Worm (Caenorhabditis elegans) whole organism, late embryonic: ENCODE measurements around the gene zipt-3.

Source experiments
- C38D4.7 ChIP-seq: fragments of 200-800 bp; sonication (Bioruptor generic); optimal IDR thresholded peaks from 2 replicates; lab custom pipeline; 2018; ENCODE audit warnings: mild to moderate bottlenecking, missing genetic modification characterization, moderate library complexity, missing compliant biosample characterization
- F13H6.1 ChIP-seq: sonication (generic microtip); optimal IDR thresholded peaks from 2 replicates; lab custom pipeline; 2016; ENCODE audit warnings: missing genetic modification characterization, missing compliant biosample characterization
- K02D7.2 ChIP-seq: sonication (generic microtip); optimal IDR thresholded peaks from 2 replicates; lab custom pipeline; 2017; ENCODE audit warnings: mild to moderate bottlenecking, missing genetic modification characterization, missing compliant biosample characterization
- T23F11.4 ChIP-seq: fragments of 200-800 bp; sonication (Bioruptor generic); optimal IDR thresholded peaks from 2 replicates; lab custom pipeline; 2018; ENCODE audit warnings: mild to moderate bottlenecking, missing genetic modification characterization, missing compliant biosample characterization
- ceh-14 ChIP-seq: sonication (generic microtip); optimal IDR thresholded peaks from 2 replicates; lab custom pipeline; 2016; ENCODE audit warnings: missing genotype, missing genetic modification characterization, missing compliant biosample characterization
- ceh-18 ChIP-seq: sonication (generic microtip); optimal IDR thresholded peaks from 2 replicates; lab custom pipeline; 2016; ENCODE audit warnings: missing genetic modification characterization, missing compliant biosample characterization
- ceh-30 ChIP-seq: fragments of 150-350 bp; optimal IDR thresholded peaks from 2 replicates; lab custom pipeline; 2014; ENCODE audit warnings: missing biosample characterization, missing genetic modification characterization
- ceh-31 ChIP-seq: sonication (generic microtip); optimal IDR thresholded peaks from 2 replicates; lab custom pipeline; 2016; ENCODE audit warnings: missing genetic modification characterization, missing compliant biosample characterization
- ceh-34 ChIP-seq: sonication (generic microtip); optimal IDR thresholded peaks from 2 replicates; lab custom pipeline; 2016; ENCODE audit warnings: mild to moderate bottlenecking, missing genetic modification characterization, missing compliant biosample characterization
- ceh-45 ChIP-seq: fragments of 200-800 bp; sonication (Bioruptor generic); IDR thresholded peaks from 2 replicates; pipeline ENCODE4 v1.3.6; 2022; ENCODE audit warnings: missing genetic modification reagents, missing genetic modification characterization, missing compliant biosample characterization
- ceh-9 ChIP-seq: sonication (generic microtip); optimal IDR thresholded peaks from 2 replicates; lab custom pipeline; 2016; ENCODE audit warnings: mild to moderate bottlenecking, missing genetic modification characterization, inconsistent platforms, missing compliant biosample characterization
- che-1 ChIP-seq: sonication (generic microtip); optimal IDR thresholded peaks from 2 replicates; lab custom pipeline; 2016; ENCODE audit warnings: mild to moderate bottlenecking, missing genetic modification characterization, missing compliant biosample characterization
- elt-2 ChIP-seq: sonication (generic microtip); optimal IDR thresholded peaks from 2 replicates; lab custom pipeline; 2016; ENCODE audit warnings: missing genetic modification reagents, missing genetic modification characterization, missing compliant biosample characterization
- ets-4 ChIP-seq: sonication (generic microtip); optimal IDR thresholded peaks from 2 replicates; lab custom pipeline; 2016; ENCODE audit warnings: missing genetic modification characterization, missing compliant biosample characterization
- eyg-1 ChIP-seq: sonication (generic microtip); optimal IDR thresholded peaks from 2 replicates; lab custom pipeline; 2016; ENCODE audit warnings: missing genotype, missing genetic modification characterization, missing compliant biosample characterization
- fax-1 ChIP-seq: sonication (generic microtip); optimal IDR thresholded peaks from 2 replicates; lab custom pipeline; 2016; ENCODE audit warnings: missing genotype, missing genetic modification characterization, missing compliant biosample characterization
- hlh-13 ChIP-seq: fragments of 200-800 bp; sonication (Bioruptor generic); optimal IDR thresholded peaks from 2 replicates; lab custom pipeline; 2018; ENCODE audit warnings: mild to moderate bottlenecking, missing genetic modification characterization, missing compliant biosample characterization
- hlh-8 ChIP-seq: sonication (generic microtip); optimal IDR thresholded peaks from 2 replicates; lab custom pipeline; 2016; ENCODE audit warnings: missing genotype, missing genetic modification characterization, missing compliant biosample characterization
- lim-6 ChIP-seq: sonication (generic microtip); optimal IDR thresholded peaks from 2 replicates; lab custom pipeline; 2016; ENCODE audit warnings: missing genetic modification characterization, missing compliant biosample characterization
- lin-11 ChIP-seq: fragments of 200-800 bp; sonication (Bioruptor generic); optimal IDR thresholded peaks from 2 replicates; lab custom pipeline; 2018; ENCODE audit warnings: mild to moderate bottlenecking, missing genetic modification characterization, missing compliant biosample characterization
- mec-3 ChIP-seq: sonication (generic microtip); optimal IDR thresholded peaks from 2 replicates; lab custom pipeline; 2016; ENCODE audit warnings: borderline replicate concordance, missing genetic modification characterization, missing compliant biosample characterization
- nfya-1 ChIP-seq: sonication (generic microtip); optimal IDR thresholded peaks from 2 replicates; lab custom pipeline; 2017; ENCODE audit warnings: missing genetic modification characterization, mild to moderate bottlenecking, missing compliant biosample characterization, antibody characterized with exemption, moderate library complexity
- nhr-11 ChIP-seq: fragments of 150-350 bp; optimal IDR thresholded peaks from 2 replicates; lab custom pipeline; 2014; ENCODE audit warnings: missing biosample characterization, missing genetic modification characterization
- nhr-232 ChIP-seq: sonication (generic microtip); optimal IDR thresholded peaks from 2 replicates; lab custom pipeline; 2016; ENCODE audit warnings: missing genetic modification characterization, missing compliant biosample characterization
- odd-2 ChIP-seq: sonication (generic microtip); optimal IDR thresholded peaks from 2 replicates; lab custom pipeline; 2017; ENCODE audit warnings: antibody characterized with exemption, mild to moderate bottlenecking, missing genetic modification characterization, missing compliant biosample characterization
- pat-9 ChIP-seq: fragments of 200-800 bp; sonication (Bioruptor generic); optimal IDR thresholded peaks from 2 replicates; lab custom pipeline; 2018; ENCODE audit warnings: mild to moderate bottlenecking, missing genetic modification characterization, moderate library complexity, missing compliant biosample characterization
- pha-2 ChIP-seq: sonication (generic microtip); optimal IDR thresholded peaks from 2 replicates; lab custom pipeline; 2017; ENCODE audit warnings: mild to moderate bottlenecking, missing genetic modification characterization, missing compliant biosample characterization
- pha-4 ChIP-seq: fragments of 150-350 bp; optimal IDR thresholded peaks from 2 replicates; lab custom pipeline; 2018; ENCODE audit warnings: missing biosample characterization, missing genetic modification reagents, missing genetic modification characterization
- ref-2 ChIP-seq: sonication (generic microtip); optimal IDR thresholded peaks from 2 replicates; lab custom pipeline; 2016; ENCODE audit warnings: missing genetic modification characterization, missing compliant biosample characterization
- rnt-1 ChIP-seq: sonication (generic microtip); optimal IDR thresholded peaks from 2 replicates; lab custom pipeline; 2016; ENCODE audit warnings: missing genetic modification characterization, missing compliant biosample characterization
- sdc-2 ChIP-seq: sonication (generic microtip); optimal IDR thresholded peaks from 2 replicates; lab custom pipeline; 2016; ENCODE audit warnings: missing genotype, missing genetic modification characterization, missing compliant biosample characterization
- sox-2 ChIP-seq: fragments of 200-800 bp; sonication (Bioruptor generic); IDR thresholded peaks from 2 replicates; pipeline ENCODE4 v1.3.6; 2022; ENCODE audit warnings: missing genetic modification reagents, missing genetic modification characterization, missing compliant biosample characterization
- sox-4 ChIP-seq: sonication (generic microtip); optimal IDR thresholded peaks from 2 replicates; lab custom pipeline; 2017; ENCODE audit warnings: mild to moderate bottlenecking, missing genetic modification characterization, inconsistent platforms, missing compliant biosample characterization
- tbx-2 ChIP-seq: sonication (generic microtip); optimal IDR thresholded peaks from 2 replicates; lab custom pipeline; 2016; ENCODE audit warnings: missing genetic modification characterization, missing compliant biosample characterization
- tbx-7 ChIP-seq: sonication (generic microtip); optimal IDR thresholded peaks from 2 replicates; lab custom pipeline; 2016; ENCODE audit warnings: missing genotype, missing genetic modification characterization, missing compliant biosample characterization
- ttx-3 ChIP-seq: sonication (generic microtip); optimal IDR thresholded peaks from 2 replicates; lab custom pipeline; 2016; ENCODE audit warnings: missing genetic modification reagents, missing genetic modification characterization, missing compliant biosample characterization
- unc-42 ChIP-seq: sonication (generic microtip); optimal IDR thresholded peaks from 2 replicates; lab custom pipeline; 2016; ENCODE audit warnings: missing genotype, missing genetic modification characterization, missing compliant biosample characterization
- unc-55 ChIP-seq: sonication (generic microtip); optimal IDR thresholded peaks from 2 replicates; lab custom pipeline; 2017; ENCODE audit warnings: missing biosample characterization, missing genetic modification reagents, missing genetic modification characterization
- unc-86 ChIP-seq: sonication (generic microtip); optimal IDR thresholded peaks from 2 replicates; lab custom pipeline; 2016; ENCODE audit warnings: missing genetic modification characterization, missing compliant biosample characterization
- zip-5 ChIP-seq: sonication (generic microtip); optimal IDR thresholded peaks from 2 replicates; lab custom pipeline; 2016; ENCODE audit warnings: missing genetic modification characterization, missing compliant biosample characterization
- ztf-16 ChIP-seq: sonication (generic microtip); optimal IDR thresholded peaks from 2 replicates; lab custom pipeline; 2017; ENCODE audit warnings: missing genetic modification characterization, missing compliant biosample characterization

The zipt-3 gene

ce11 chrII:5691216-5691771, 26.6 kb upstream of the zipt-3 start, which contains the start of the genes ndub-5 and eif-2D:
Gene ndub-5, minus strand, starts transcription at chrII:5691353.
Gene eif-2D, plus strand, starts transcription at chrII:5691721.
- TF ChIP-seq eyg-1 (no peak), ceh-31 (tag; lab: Kevin White, UChicago) (peak; percentile 33), ceh-9 (tag; lab: Kevin White, UChicago) (no peak), sdc-2 (tag; lab: Kevin White, UChicago) (no peak), ceh-18 (tag; lab: Kevin White, UChicago) (no peak), ceh-14 (peak; percentile 28), zip-5 (tag; lab: Kevin White, UChicago) (no peak), elt-2 (peak; percentile 83), che-1 (tag; lab: Kevin White, UChicago) (no peak), tbx-2 (tag; lab: Kevin White, UChicago) (peak; percentile 26), pat-9 (tag; lab: Kevin White, UChicago) (no peak), sox-2 (GFP tag; lab: Robert Waterston, UW) (no peak), nfya-1 (tag; lab: Kevin White, UChicago) (peak; percentile 13), ceh-34 (tag; lab: Kevin White, UChicago) (no peak), nhr-11 (tag; lab: Kevin White, UChicago) (no peak), sox-4 (tag; lab: Kevin White, UChicago) (no peak), tbx-7 (no peak), pha-4 (tag; lab: Kevin White, UChicago) (no peak), K02D7.2 (tag; lab: Kevin White, UChicago) (no peak), unc-42 (no peak), ttx-3 (tag; lab: Kevin White, UChicago) (peak; percentile 8)

ce11 chrII:5693893-5694292, 24.0 kb upstream of the zipt-3 start, which contains the start of gene C25H3.3:
Gene C25H3.3, plus strand, starts transcription at chrII:5694193.
- TF ChIP-seq unc-42 (no peak), eyg-1 (no peak), ref-2 (tag; lab: Kevin White, UChicago) (no peak), T23F11.4 (GFP tag; lab: Kevin White, UChicago) (no peak), ceh-18 (tag; lab: Kevin White, UChicago) (no peak), nhr-11 (tag; lab: Kevin White, UChicago) (no peak), odd-2 (tag; lab: Kevin White, UChicago) (no peak), sox-4 (tag; lab: Kevin White, UChicago) (no peak), ztf-16 (no peak)

DNA sequence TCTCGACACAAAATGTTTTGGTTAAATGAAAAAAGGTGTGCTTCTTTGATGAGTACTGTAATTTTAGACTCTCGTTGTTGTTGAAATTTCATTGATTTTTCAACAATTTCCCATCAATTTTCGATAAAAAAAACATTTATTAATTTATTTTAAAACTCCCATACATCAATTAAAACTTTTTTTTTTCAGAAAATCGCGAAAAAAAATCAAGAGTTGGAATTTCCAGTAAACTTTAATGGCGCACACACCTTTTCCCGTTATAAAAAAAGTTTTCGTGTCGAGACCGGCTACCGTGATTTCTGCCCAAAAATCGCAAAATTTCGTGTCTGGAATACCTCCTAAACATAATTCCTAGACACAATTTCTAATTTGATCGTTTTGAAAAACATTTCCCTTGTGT, 23.1 kb upstream of the zipt-3 start, which contains the start of gene C25H3.14:
Gene C25H3.14, plus strand, starts transcription at position 301 of the 400 bp plus-strand sequence.
- TF ChIP-seq pha-4 (tag; lab: Kevin White, UChicago) (no peak), eyg-1 (no peak), unc-86 (no peak), ceh-30 (tag; lab: Kevin White, UChicago) (no peak), ttx-3 (tag; lab: Kevin White, UChicago) (no peak), hlh-8 (tag; lab: Kevin White, UChicago) (no peak), C38D4.7 (GFP tag; lab: Kevin White, UChicago) (no peak), sox-4 (tag; lab: Kevin White, UChicago) (no peak), fax-1 (tag; lab: Kevin White, UChicago) (no peak), unc-55 (GFP tag; lab: Kevin White, UChicago) (no peak), ceh-45 (no peak), ets-4 (no peak), F13H6.1 (tag; lab: Kevin White, UChicago) (no peak)

DNA sequence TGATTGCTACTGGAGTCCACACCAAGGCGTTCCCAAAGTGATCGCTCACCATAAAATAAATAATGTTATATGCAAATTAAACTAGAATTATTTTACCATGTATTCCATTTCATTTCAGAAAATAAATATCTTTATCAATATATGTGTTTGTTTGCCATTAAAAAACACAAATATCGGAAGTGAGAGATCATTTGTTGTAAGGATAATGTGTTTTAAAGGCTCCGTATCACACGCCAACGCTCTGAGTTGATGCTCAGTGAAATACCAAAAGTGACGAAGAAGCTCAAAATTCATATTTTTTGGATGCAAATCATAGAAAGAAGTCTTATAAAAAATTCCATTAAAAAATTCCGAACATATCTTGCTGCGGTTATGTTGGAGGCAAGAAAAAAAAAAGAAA, 21.7 kb upstream of the zipt-3 start:
- TF ChIP-seq sox-2 (GFP tag; lab: Robert Waterston, UW) (no peak), eyg-1 (no peak), ets-4 (no peak), nhr-232 (tag; lab: Kevin White, UChicago) (no peak), sox-4 (tag; lab: Kevin White, UChicago) (no peak), lim-6 (tag; lab: Kevin White, UChicago) (no peak), sdc-2 (tag; lab: Kevin White, UChicago) (no peak), pha-2 (no peak), rnt-1 (tag; lab: Kevin White, UChicago) (no peak), lin-11 (no peak), unc-55 (GFP tag; lab: Kevin White, UChicago) (no peak), hlh-13 (GFP tag; lab: Kevin White, UChicago) (no peak), F13H6.1 (tag; lab: Kevin White, UChicago) (no peak), tbx-2 (tag; lab: Kevin White, UChicago) (no peak), K02D7.2 (tag; lab: Kevin White, UChicago) (no peak), mec-3 (tag; lab: Kevin White, UChicago) (no peak), fax-1 (tag; lab: Kevin White, UChicago) (no peak)
- TF ChIP-seq, all 69 proteins: peak for 0
